Fruit fly (Drosophila melanogaster) whole organism, embryonic: ENCODE data around the gene rdog.
A peak's percentile ranks its signal among the peaks of the same experiment; 100 is the strongest.

Experiments used
- Bdp1 ChIP-seq: fragments of 200-800 bp; sonication (Bioruptor generic); optimal IDR thresholded peaks from 3 replicates; lab custom pipeline; 2016; ENCODE audit warnings: missing biosample characterization, missing genetic modification characterization
- CG4617 ChIP-seq: fragments of 200-800 bp; sonication (Bioruptor generic); optimal IDR thresholded peaks from 3 replicates; lab custom pipeline; 2016; ENCODE audit warnings: missing biosample characterization, missing genetic modification characterization, borderline replicate concordance
- CG9437 ChIP-seq: fragments of 200-800 bp; sonication (Bioruptor generic); optimal IDR thresholded peaks from 2 replicates; lab custom pipeline; 2018; ENCODE audit warnings: missing biosample characterization, mild to moderate bottlenecking, missing genetic modification characterization
- Elba2 ChIP-seq: fragments of 200-800 bp; sonication (Bioruptor generic); optimal IDR thresholded peaks from 3 replicates; lab custom pipeline; 2016; ENCODE audit warnings: missing biosample characterization, missing genetic modification characterization
- Gsc ChIP-seq: fragments of 200-800 bp; sonication (Bioruptor generic); IDR thresholded peaks from 2 replicates; pipeline ENCODE4 v1.3.6; 2022; ENCODE audit warnings: missing biosample characterization, missing genetic modification characterization
- HLH54F ChIP-seq: fragments of 200-800 bp; sonication (Bioruptor generic); optimal IDR thresholded peaks from 3 replicates; lab custom pipeline; 2016; ENCODE audit warnings: missing biosample characterization, missing genetic modification characterization
- da ChIP-seq: fragments of 200-800 bp; sonication (Bioruptor generic); optimal IDR thresholded peaks from 2 replicates; lab custom pipeline; 2016; ENCODE audit warnings: missing biosample characterization, missing genetic modification characterization
- fd102C ChIP-seq: fragments of 200-800 bp; sonication (Bioruptor generic); optimal IDR thresholded peaks from 2 replicates; lab custom pipeline; 2018; ENCODE audit warnings: missing biosample characterization, mild to moderate bottlenecking, missing genetic modification characterization, moderate library complexity
- nerfin-1 ChIP-seq: fragments of 200-800 bp; sonication (Bioruptor generic); optimal IDR thresholded peaks from 3 replicates; lab custom pipeline; 2019; ENCODE audit warnings: missing biosample characterization, mild to moderate bottlenecking, missing genetic modification characterization, moderate library complexity
- onecut ChIP-seq: fragments of 200-800 bp; sonication (Bioruptor generic); IDR thresholded peaks from 2 replicates; pipeline ENCODE4 v1.3.6; 2022; ENCODE audit warnings: missing biosample characterization, missing genetic modification characterization
- row ChIP-seq: fragments of 200-800 bp; sonication (Bioruptor generic); IDR thresholded peaks from 3 replicates; pipeline ENCODE4 v1.3.6; 2022; ENCODE audit warnings: missing biosample characterization, missing genetic modification characterization

- TF ChIP-seq fd102C (GFP tag; lab: Kevin White, UChicago) (no peak), Elba2 (GFP tag; lab: Kevin White, UChicago) (no peak), CG9437 (GFP tag; lab: Kevin White, UChicago) (no peak), HLH54F (GFP tag; lab: Kevin White, UChicago) (no peak), nerfin-1 (tag; lab: Kevin White, UChicago) (no peak), Gsc (GFP tag; lab: Robert Waterston, UW) (no peak), CG4617 (GFP tag; lab: Kevin White, UChicago) (no peak), Bdp1 (GFP tag; lab: Kevin White, UChicago) (no peak), row (GFP tag; lab: Robert Waterston, UW) (peak; percentile 58), da (GFP tag; lab: Kevin White, UChicago) (no peak), onecut (GFP tag; lab: Robert Waterston, UW) (no peak)
These were observed 52.8 kb downstream of the rdog start for dm6 chr3R:29210542-29211393.
